Fruit fly (Drosophila melanogaster) whole organism, prepupa: ENCODE results near the gene CG32259.

Experiments used
- CG8632 ChIP-seq: fragments of 200-800 bp; sonication (Bioruptor generic); optimal IDR thresholded peaks from 3 replicates; lab custom pipeline; 2016; ENCODE audit warnings: missing biosample characterization, missing genetic modification characterization
- Eip93F ChIP-seq: fragments of 200-800 bp; sonication (Bioruptor generic); optimal IDR thresholded peaks from 2 replicates; lab custom pipeline; 2016; ENCODE audit warnings: missing biosample characterization, mild to moderate bottlenecking, missing genetic modification characterization
- Ets96B ChIP-seq: fragments of 200-800 bp; optimal IDR thresholded peaks from 2 replicates; lab custom pipeline; 2019; ENCODE audit warnings: missing biosample characterization, mild to moderate bottlenecking, missing genetic modification characterization, moderate library complexity
- Sox14 ChIP-seq: fragments of 200-800 bp; sonication (Bioruptor generic); optimal IDR thresholded peaks from 3 replicates; lab custom pipeline; 2016; ENCODE audit warnings: missing biosample characterization, missing genetic modification characterization

DNA sequence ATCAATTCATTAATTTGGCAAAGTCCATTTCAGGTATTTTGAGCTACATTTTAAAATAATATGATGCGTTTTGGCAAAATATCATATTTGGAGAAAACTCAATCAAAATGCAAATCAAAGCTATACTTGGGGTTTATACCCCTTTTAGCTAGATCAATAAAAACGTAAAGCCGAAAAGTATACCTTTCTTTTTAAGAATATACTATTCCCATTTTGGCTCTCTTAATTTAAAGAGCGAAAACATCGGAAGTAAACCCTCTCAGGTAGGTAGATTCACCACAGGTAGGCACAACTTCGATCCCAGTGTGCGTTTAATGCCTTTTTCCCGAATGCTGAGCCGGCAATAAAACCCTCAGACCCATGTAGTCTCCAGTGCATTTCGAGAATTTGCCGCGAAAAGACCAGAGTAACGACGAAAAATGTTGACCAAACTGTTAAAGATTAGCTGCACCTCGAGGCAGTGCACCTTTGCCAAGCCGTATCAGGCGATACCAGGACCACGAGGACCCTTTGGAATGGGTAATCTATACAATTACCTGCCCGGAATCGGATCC lies 7.2 kb upstream of the CG32259 start, which contains the start of gene dib:
- TF ChIP-seq Sox14 (GFP tag; lab: Kevin White, UChicago) = no peak
- no peak for TF ChIP-seq Eip93F
- TF ChIP-seq CG8632 (GFP tag; lab: Kevin White, UChicago) = no peak
- TF ChIP-seq Ets96B (tag; lab: Kevin White, UChicago) = no peak
